Worm (Caenorhabditis elegans) whole organism, dauer: Measurements from ENCODE around the gene clh-4.

ENCODE experiments used
- unc-62 ChIP-seq: sonication (generic microtip); optimal IDR thresholded peaks from 2 replicates; lab custom pipeline; 2017; ENCODE audit warnings: missing biosample characterization, missing genetic modification reagents, missing genetic modification characterization

clh-4 gene

DNA sequence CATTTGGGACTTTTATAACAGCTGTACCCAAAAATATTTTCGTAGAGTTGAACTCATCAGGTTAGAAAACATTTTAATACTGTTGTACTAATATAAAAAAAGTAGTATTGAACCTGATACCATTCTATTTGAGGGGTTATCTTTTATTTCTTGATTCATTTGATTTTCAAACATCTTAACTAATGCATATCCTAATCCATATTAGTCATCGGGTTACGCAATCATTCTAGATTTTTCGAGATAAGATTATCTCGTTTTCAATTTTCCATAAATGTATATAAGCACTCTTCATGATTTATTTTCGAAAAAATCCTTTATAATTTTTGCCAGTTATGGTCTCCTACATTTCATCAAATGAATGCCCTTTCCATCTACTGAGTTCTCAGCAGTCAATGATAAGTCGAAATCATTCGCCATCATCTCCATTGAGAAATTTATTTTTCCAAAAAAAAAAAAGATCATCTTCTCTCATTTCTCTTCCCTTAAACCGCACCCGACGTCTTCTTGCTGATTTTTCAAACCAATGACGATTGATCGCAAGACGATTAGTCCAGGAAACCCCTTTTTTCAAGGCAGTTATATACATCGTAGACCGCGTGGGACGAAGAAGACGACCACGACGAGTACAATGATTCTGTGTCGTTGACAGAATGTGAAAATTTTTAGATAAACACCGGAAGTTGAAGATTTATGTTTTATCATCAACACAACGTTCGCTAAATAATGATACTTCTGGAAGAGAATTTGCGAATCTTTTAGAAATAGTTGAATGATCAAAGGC, 38.2 kb upstream of the clh-4 start:
- TF ChIP-seq unc-62 = no peak

DNA sequence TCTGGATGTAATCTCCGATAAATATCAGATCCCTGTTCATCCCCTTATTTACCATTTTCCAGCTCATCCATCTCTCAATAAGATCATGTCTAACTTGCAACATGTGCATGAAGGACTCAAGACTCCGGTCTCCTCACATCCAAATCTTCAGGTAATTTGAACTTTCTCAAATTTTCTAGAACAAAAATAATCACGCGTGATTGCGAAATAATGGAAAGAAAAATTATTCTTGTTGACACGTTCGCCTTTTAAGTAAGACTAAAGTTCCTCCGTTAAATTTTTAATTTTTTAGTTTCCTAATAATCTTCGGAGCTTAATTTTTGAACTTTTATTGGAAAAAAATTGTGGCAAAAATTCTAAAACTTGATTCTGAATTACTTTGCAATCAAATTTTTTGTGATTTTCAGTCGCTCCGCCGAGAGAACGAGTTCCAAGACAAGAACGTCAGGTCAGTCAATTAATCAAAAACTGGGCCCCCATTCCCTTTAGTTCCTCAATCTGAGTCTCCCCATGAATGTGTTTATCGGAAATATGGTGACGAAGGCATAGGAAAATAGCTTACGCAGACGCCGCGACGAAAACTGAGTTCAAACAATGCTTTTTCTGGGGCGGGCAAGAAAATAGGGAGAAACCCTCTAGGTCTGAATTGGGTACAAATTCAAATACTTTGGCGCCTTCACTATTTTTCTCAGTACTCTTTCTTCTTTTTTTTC, 37.2 kb upstream of the clh-4 start:
- no peak for TF ChIP-seq unc-62

DNA sequence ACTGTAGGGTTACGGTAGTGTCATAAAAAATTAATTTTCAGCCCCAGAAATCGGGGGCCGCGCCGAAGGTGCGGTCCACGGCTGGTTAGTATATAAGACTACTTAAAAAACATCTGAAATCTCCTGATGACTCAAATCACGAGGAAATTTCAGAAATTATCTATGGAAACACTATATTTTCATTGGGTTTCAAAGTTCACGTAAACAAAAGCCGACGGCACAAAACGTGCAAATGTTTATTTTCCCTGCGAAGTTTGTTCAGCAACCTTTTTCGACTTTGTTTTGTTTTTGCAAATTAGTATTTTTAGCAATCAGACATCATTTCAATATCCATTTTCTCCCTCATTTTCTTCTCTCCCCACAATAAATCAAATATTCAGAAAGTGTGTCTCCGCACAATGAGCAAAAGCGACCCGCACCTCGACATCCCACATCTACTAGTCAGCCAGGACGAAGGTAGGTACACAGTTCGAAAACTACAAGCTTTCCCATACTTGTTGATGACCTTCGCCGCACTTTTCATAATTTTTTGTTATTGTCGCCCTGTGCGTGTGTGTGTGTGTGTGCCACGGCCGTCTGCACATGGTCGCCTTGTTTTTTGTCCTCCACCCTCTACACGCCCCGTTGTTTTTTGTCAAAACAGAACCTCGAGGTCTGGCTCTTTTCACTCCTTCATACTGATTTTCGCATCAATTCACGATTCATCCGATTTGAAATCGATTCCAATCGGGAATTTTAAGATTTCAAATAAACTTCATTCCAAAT, 36.4 kb upstream of the clh-4 start:
- no peak for TF ChIP-seq unc-62

DNA sequence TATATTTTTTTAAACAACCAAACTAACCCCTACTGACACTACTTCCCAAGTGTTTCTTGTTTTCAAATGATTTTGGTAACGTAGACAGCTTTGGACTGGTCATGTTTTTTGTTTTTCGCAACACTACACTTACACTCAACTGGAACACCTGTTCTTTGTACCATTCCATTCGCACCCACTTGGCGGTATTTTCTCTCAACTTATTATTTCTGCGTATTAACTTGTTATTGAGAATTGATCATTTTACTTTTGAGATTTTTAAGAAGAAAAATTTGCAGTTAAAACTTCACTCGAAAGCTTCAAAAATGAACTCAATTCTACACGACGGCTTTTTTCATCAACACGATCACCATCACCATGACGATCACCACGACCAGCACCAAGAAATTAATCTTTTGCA, 34.5 kb upstream of the clh-4 start, which contains the start of gene ZK470.2:
Gene ZK470.2 (plus strand): TSS at position 301 of the 400 bp plus-strand sequence.
- TF ChIP-seq unc-62 = no peak

DNA sequence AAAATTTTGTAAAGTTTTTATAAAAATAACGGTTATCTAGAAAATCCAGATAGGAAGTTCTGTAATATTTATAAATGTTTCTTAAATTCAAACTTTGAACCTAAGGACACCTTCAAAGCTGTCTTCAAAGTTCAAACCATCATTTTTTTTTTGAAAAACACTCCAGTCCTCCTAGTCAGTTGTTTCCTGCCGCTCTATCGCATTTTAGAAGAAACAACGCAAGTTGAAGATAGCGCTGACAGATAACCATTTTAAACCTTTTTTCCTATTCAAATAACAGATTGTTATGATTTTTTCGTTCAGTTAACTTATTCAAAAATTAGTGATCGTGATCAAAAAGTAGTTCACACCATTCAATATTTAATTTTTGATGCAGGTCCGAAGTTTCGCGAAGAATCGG, 33.0 kb upstream of the clh-4 start:
- no peak for TF ChIP-seq unc-62

DNA sequence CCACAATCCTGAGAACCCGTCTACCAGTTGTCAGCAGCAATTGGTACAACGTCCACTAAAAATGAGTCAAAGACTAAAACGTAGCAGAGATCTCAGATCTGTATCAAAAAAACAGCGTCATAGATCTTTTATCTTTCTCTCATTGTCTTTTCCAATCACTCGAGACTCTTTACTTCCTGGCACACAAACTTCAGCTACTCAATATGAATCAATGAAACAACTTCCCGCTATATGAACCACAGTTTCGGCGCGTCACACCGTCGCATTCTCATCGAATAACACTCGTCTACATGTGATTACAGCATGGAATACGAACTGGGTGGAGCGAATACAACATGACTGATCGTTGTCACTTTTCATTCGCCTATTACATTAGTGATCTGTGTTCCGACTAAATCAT, 31.9 kb upstream of the clh-4 start:
- no peak for TF ChIP-seq unc-62

DNA sequence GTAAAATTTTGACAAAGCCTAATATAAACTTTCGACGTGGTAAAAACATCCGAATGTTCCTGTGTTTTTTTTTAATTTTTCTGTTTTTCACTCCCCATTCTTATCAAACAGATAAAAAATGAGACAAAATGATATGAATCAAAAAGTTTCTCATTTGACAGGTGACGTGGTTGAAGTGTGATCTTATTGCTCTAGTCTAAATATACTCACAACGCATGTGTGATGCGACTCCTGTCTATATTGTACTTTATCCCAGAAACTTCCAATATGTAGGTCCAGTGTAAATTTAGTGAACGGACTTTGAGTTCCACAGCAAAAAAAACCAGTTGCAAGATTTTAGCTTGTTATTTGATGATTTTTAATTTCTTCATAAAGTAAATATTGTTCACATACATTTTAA, 31.0 kb upstream of the clh-4 start:
- no peak for TF ChIP-seq unc-62

DNA sequence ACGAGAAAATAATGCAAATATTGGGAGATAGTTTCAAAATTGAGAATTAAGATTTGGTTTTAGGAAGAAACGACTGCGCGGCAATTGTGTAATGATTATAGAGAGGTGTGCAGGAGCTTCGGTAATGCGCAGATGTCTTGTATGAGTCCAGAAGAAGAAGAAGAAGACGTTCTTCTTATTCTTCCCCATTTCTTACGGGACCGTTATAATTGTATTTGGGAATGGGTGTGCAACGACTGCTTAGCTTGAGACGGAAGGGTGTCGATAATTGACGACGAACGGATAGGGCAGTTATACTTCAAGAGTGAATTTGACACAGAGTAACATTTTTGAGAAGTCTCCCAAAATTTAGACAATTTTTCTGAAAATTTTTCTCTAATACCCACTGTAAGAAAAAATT, 28.3 kb upstream of the clh-4 start:
- TF ChIP-seq unc-62 = no peak

DNA sequence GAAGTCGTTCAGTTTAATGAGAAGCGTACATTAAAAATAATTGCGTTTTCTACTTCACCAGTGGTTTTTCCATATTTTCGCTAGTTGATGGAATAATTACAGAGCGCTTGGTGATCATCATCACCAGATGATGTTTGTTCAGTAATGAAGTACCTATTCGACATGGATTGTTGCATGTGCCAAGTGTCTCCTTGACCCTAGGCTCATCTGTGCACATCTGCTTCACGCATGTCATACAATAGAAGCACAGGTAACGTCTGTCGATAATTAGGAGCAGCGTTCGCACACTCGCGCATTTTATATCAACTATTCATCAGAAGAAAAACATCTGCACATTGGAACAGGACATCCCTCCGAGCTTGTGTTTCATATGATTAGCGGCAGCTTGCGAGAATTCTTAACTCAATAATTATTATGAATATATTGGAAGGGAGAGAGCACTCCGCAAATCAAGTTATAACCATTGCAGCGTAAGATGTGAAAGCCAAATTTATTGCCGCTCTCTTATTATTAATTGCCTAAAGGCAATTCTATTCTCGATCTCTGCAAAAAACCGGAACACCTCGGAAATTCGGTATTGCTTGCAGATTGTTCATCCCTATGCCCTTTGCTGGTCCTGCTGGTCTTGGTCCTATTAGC, 24.9 kb upstream of the clh-4 start:
- no peak for TF ChIP-seq unc-62

DNA sequence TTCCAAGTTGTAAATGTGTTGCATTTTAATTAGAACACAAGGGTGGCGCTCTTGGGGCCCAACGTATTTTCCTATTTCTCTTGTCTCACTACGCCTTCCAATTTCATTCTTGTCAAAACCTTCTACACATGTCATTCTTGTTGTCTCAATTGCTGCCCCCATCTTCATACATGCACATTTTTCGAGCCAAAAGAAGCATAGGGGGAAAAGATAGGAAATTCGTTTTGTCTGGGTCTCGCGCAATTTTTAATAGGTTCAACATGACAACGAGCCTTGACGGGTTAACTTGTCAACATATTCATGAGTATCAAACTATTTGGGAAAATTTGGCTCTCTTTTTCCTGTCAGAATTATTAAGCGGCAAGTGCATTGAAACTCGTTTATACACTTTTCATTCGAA, 23.0 kb upstream of the clh-4 start:
- TF ChIP-seq unc-62 = no peak

DNA sequence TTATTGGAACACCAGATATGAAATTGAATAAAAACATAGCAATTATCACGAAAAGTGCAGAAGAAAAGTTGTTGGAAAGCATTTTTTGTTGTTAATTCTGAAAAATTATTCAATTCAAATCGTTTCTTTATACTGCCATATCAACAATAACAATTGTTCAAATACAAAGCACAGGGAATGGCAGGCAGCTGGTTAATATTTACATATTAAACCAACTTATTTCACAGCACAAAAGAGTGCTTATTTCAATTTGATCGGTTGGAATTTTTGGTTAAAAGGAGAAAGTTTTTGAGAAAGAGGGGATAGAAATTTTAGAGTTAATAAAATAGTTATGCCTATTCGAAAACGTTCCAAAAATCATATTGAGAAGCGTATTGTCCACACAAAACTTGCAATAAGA, 20.6 kb upstream of the clh-4 start, which contains the start of gene F09F9.3:
Gene F09F9.3 (minus strand): TSS at position 101 of the 400 bp plus-strand sequence.
- no peak for TF ChIP-seq unc-62

DNA sequence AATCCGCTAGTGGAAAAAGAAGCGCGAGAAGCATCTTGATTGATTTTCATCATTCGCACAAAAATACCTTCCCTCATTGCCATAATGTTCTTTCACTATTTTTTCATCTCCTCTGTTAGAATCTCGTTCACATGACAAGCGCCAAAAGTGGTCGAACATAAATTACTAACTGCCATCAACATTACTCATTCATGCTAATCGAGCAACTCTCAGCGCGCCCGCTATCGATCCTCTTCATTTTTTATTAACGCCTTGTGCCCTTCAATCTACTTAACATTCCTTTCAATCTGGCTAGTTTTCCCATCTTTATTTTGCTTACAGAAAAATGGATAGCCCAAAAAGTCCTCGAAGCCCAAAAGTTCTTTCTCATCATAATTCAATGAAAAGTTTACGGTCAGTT, 17.3 kb upstream of the clh-4 start, which contains the start of gene F09F9.5:
Gene F09F9.5 (plus strand): TSS at position 301 of the 400 bp plus-strand sequence.
- no peak for TF ChIP-seq unc-62

DNA sequence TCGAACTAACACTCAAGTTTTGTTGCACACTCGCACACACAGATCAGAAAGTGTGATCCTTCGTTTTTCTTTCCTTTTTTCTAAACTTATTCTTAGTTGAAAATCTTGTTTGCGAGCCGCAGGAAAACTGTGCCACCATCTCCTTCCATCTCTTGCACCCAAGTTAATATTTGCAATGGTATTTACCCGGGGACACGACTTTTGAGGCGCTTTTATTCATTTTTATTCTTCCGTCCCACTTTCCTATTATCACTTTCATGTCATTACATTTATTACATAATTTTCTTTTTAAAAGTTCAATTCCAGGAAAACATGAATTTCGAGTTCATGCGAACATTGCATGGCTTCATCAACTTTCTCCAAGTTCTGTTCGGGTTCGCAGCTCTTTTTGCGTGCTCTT, 14.7 kb upstream of the clh-4 start, which contains the start of gene F09F9.1:
Gene F09F9.1 (plus strand): TSS at position 301 of the 400 bp plus-strand sequence.
- no peak for TF ChIP-seq unc-62

DNA sequence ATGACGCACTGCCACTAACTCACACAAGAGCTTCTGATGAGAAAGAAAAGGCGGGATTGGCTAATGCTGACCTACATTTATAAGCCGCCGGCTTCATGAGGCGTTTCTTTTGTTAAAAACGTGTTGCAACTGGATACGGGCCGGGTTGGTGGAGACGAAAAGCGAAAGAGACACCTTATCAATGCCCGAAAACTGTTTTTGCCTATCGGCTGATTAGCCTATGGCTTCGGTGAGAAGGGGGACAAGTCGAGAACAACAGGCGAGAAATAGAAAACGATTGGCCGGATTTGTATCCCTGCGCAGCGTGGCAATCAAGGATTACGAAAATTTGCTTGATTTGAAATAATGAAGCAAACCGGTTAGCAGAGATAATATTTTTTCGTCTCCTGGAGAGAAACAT, 11.0 kb upstream of the clh-4 start, which contains the start of gene F09F9.2:
Gene F09F9.2 (minus strand): TSS at position 25 of the 400 bp plus-strand sequence.
- no peak for TF ChIP-seq unc-62

DNA sequence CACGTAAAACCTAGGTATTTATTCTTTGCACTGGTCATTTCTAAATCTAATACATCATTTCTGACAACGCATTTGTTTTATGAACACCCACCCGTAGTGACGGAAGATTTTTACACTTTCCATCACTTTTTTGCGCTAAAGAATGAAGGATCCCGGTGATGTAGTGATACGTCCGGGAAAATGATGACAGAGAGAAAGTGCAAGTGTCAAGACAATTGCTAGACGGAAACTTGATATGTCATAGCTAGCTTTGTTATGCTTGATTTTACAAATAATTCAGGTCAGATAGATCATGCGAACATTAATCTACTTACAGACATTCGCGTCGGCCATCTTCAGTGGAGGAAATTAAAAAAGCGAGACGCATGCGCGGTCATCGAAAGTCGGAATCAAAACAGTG, 9.6 kb upstream of the clh-4 start:
- TF ChIP-seq unc-62 = no peak

DNA sequence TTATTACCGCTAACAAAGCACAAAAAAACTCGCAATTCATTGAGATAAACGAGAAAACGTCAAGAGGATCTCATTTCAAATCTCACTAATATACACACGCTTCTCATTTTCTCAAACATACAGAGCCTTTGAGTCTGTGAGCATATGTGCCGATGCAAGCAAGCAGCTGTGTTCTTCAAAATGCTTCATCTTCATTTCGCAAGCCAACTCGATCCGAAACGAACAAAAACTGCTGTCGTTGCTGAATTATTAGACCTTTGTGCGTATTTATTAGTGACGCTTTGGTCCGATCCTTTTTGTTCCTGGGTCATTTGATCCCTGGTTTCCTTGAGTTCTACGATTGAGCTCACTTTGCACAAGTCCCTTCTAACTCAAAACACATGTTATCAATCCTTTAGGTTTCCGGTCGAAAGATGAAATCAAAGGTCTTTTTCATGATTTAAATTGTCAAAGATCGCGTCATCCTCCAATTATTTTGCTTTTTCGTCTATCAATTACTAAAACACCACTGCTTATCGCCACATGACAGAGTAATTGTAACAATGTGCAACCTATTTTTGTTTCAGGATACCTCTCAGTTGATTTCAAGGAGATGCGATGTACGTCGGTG, 6.6 kb upstream of the clh-4 start, which contains the start of gene R02E4.2:
Gene R02E4.2 (plus strand): TSS at position 560 of the 610 bp plus-strand sequence.
- no peak for TF ChIP-seq unc-62
